Fruit fly (Drosophila melanogaster): ENCODE data around the gene Ocho.

- TF ChIP-seq CG9139 (GFP tag; optimal IDR thresholded peaks at IDR 0.05) (no peak), Ets21C (GFP tag; optimal IDR thresholded peaks at IDR 0.05) (no peak), CG11294 (GFP tag; IDR thresholded peaks at IDR 0.05) (no peak), vri (GFP tag; optimal IDR thresholded peaks at IDR 0.05) (no peak), CG6276 (GFP tag; optimal IDR thresholded peaks at IDR 0.05) (no peak), CG7368 (GFP tag; optimal IDR thresholded peaks at IDR 0.05) (no peak), Sox14 (GFP tag; optimal IDR thresholded peaks at IDR 0.05) (no peak), svp (GFP tag) (peak; percentile 36), net (GFP tag; optimal IDR thresholded peaks at IDR 0.05) (no peak), acj6 (GFP tag; optimal IDR thresholded peaks at IDR 0.05) (no peak), CG34406 (GFP tag; optimal IDR thresholded peaks at IDR 0.05) (no peak), Sox102F (GFP tag; optimal IDR thresholded peaks at IDR 0.05) (no peak), CG3919 (GFP tag; optimal IDR thresholded peaks at IDR 0.05) (no peak), CG6854 (GFP tag; optimal IDR thresholded peaks at IDR 0.05) (no peak)
Measured at dm6 chr3L:14980038-14980437, 5.4 kb downstream of the Ocho start.

Data from whole organism, prepupa.